Worm (Caenorhabditis elegans) whole organism, early embryonic: ENCODE results near the gene gpd-4.

ENCODE experiments used
- B0310.2 ChIP-seq: sonication (generic microtip); optimal IDR thresholded peaks from 2 replicates; lab custom pipeline; 2016; ENCODE audit warnings: mild to moderate bottlenecking, missing genetic modification characterization, missing compliant biosample characterization
- F13C5.2 ChIP-seq: sonication (generic microtip); optimal IDR thresholded peaks from 2 replicates; lab custom pipeline; 2017; ENCODE audit warnings: mild to moderate bottlenecking, missing genetic modification characterization, inconsistent platforms, missing compliant biosample characterization
- aly-1 ChIP-seq: sonication (generic microtip); optimal IDR thresholded peaks from 2 replicates; lab custom pipeline; 2016; ENCODE audit warnings: missing genetic modification characterization, missing compliant biosample characterization
- ama-1 ChIP-seq: fragments of 150-350 bp; optimal IDR thresholded peaks from 2 replicates; lab custom pipeline; 2014
- ceh-13 ChIP-seq: fragments of 200-800 bp; sonication (Bioruptor generic); optimal IDR thresholded peaks from 2 replicates; lab custom pipeline; 2018; ENCODE audit warnings: mild to moderate bottlenecking, missing genetic modification characterization, missing compliant biosample characterization
- ceh-36 ChIP-seq: sonication (generic microtip); optimal IDR thresholded peaks from 2 replicates; lab custom pipeline; 2016; ENCODE audit warnings: missing genetic modification characterization, inconsistent platforms, missing compliant biosample characterization
- ets-7 ChIP-seq: sonication (generic microtip); optimal IDR thresholded peaks from 2 replicates; lab custom pipeline; 2016; ENCODE audit warnings: missing genotype, missing genetic modification characterization, missing compliant biosample characterization
- flt-1 ChIP-seq: fragments of 200-800 bp; sonication (Bioruptor generic); IDR thresholded peaks from 2 replicates; pipeline ENCODE4 v1.3.6; 2022; ENCODE audit warnings: missing genetic modification characterization, missing compliant biosample characterization
- hmbx-1 ChIP-seq: sonication (generic microtip); optimal IDR thresholded peaks from 2 replicates; lab custom pipeline; 2016; ENCODE audit warnings: mild to moderate bottlenecking, missing genetic modification characterization, missing compliant biosample characterization
- hmg-4 ChIP-seq: fragments of 200-800 bp; sonication (Bioruptor generic); optimal IDR thresholded peaks from 2 replicates; lab custom pipeline; 2018; ENCODE audit warnings: mild to moderate bottlenecking, missing genetic modification characterization, missing compliant biosample characterization
- hnd-1 ChIP-seq: sonication (generic microtip); optimal IDR thresholded peaks from 2 replicates; lab custom pipeline; 2016; ENCODE audit warnings: missing genetic modification characterization, missing compliant biosample characterization
- pes-1 ChIP-seq: fragments of 200-800 bp; sonication (Bioruptor generic); IDR thresholded peaks from 2 replicates; pipeline ENCODE4 v1.3.6; 2022; ENCODE audit warnings: missing genetic modification reagents, missing genetic modification characterization, missing compliant biosample characterization
- scrt-1 ChIP-seq: fragments of 200-800 bp; sonication (Bioruptor generic); IDR thresholded peaks from 2 replicates; pipeline ENCODE4 v1.3.6; 2022; ENCODE audit warnings: missing genetic modification characterization, missing compliant biosample characterization
- sea-1 ChIP-seq: fragments of 200-800 bp; sonication (Bioruptor generic); conservative IDR thresholded peaks from 2 replicates; pipeline ENCODE4 v1.3.6; 2022; ENCODE audit warnings: missing genetic modification characterization, missing compliant biosample characterization
- tbx-11 ChIP-seq: fragments of 200-800 bp; sonication (Bioruptor generic); IDR thresholded peaks from 2 replicates; pipeline ENCODE4 v1.3.6; 2022; ENCODE audit warnings: missing genetic modification characterization, missing compliant biosample characterization
- tbx-37 ChIP-seq: fragments of 200-800 bp; sonication (Bioruptor generic); conservative IDR thresholded peaks from 2 replicates; pipeline ENCODE4 v1.3.6; 2022; ENCODE audit warnings: missing genetic modification reagents, missing genetic modification characterization, missing compliant biosample characterization
- tra-4 ChIP-seq: sonication (generic microtip); optimal IDR thresholded peaks from 2 replicates; lab custom pipeline; 2017; ENCODE audit warnings: missing genetic modification characterization, missing compliant biosample characterization

The gpd-4 gene

ce11 chrII:10220631-10221030 lies 49.6 kb downstream of the gpd-4 start:
- TF ChIP-seq tbx-37 (GFP tag; lab: Robert Waterston, UW) (no peak), hmbx-1 (tag; lab: Kevin White, UChicago) (no peak), tra-4 (no peak), flt-1 (no peak), sea-1 (GFP tag; lab: Robert Waterston, UW) (no peak), aly-1 (tag; lab: Kevin White, UChicago) (no peak), ceh-36 (no peak), ceh-13 (GFP tag; lab: Kevin White, UChicago) (no peak), hnd-1 (tag; lab: Kevin White, UChicago) (no peak), F13C5.2 (tag; lab: Kevin White, UChicago) (no peak), ama-1 (lab: Kevin White, UChicago) (no peak), hmg-4 (no peak), scrt-1 (GFP tag; lab: Robert Waterston, UW) (no peak), pes-1 (GFP tag; lab: Robert Waterston, UW) (no peak), tbx-11 (GFP tag; lab: Robert Waterston, UW) (no peak), B0310.2 (tag; lab: Kevin White, UChicago) (no peak), ets-7 (tag; lab: Kevin White, UChicago) (no peak)

ce11 chrII:10221627-10222026 lies 50.6 kb downstream of the gpd-4 start:
- TF ChIP-seq ets-7 (tag; lab: Kevin White, UChicago) (no peak), aly-1 (tag; lab: Kevin White, UChicago) (no peak)
